Worm (Caenorhabditis elegans) whole organism, L1 larva: Measurements from ENCODE around the gene K02E7.4.

Source experiments
- C16A3.4 ChIP-seq: fragments of 150-350 bp; optimal IDR thresholded peaks from 2 replicates; lab custom pipeline; 2014; ENCODE audit warnings: missing biosample characterization, missing genetic modification characterization
- C34B4.2 ChIP-seq: sonication (generic microtip); optimal IDR thresholded peaks from 2 replicates; lab custom pipeline; 2017; ENCODE audit warnings: mild to moderate bottlenecking, missing genetic modification characterization, missing compliant biosample characterization
- Y116A8C.19 ChIP-seq: sonication (generic microtip); optimal IDR thresholded peaks from 2 replicates; lab custom pipeline; 2016; ENCODE audit warnings: missing compliant biosample characterization, missing genetic modification characterization, borderline replicate concordance
- aha-1 ChIP-seq: fragments of 150-350 bp; optimal IDR thresholded peaks from 2 replicates; lab custom pipeline; 2014; ENCODE audit warnings: missing biosample characterization, missing genetic modification characterization
- ama-1 ChIP-seq: fragments of 150-350 bp; optimal IDR thresholded peaks from 2 replicates; lab custom pipeline; 2014
- blmp-1 ChIP-seq: fragments of 150-350 bp; optimal IDR thresholded peaks from 2 replicates; lab custom pipeline; 2014; ENCODE audit warnings: missing biosample characterization, missing genetic modification characterization
- ceh-63 ChIP-seq: fragments of 200-800 bp; sonication (Bioruptor generic); optimal IDR thresholded peaks from 2 replicates; lab custom pipeline; 2018; ENCODE audit warnings: mild to moderate bottlenecking, missing genetic modification characterization, missing compliant biosample characterization
- ceh-8 ChIP-seq: fragments of 200-800 bp; sonication (Bioruptor generic); optimal IDR thresholded peaks from 2 replicates; lab custom pipeline; 2018; ENCODE audit warnings: mild to moderate bottlenecking, missing genetic modification characterization, moderate library complexity, missing compliant biosample characterization
- ceh-82 ChIP-seq, 3 experiments: fragments of 150-350 bp in 1 of 3; sonication (generic microtip) in 2 of 3; optimal IDR thresholded peaks; 2 replicates each; lab custom pipeline; 2014 to 2017; ENCODE audit warnings: missing biosample characterization in 3 of 3, missing genetic modification characterization in 3 of 3
- ceh-90 ChIP-seq: sonication (generic microtip); optimal IDR thresholded peaks from 2 replicates; lab custom pipeline; 2016; ENCODE audit warnings: missing genetic modification characterization, missing compliant biosample characterization
- ces-1 ChIP-seq: fragments of 150-350 bp; optimal IDR thresholded peaks from 2 replicates; lab custom pipeline; 2014; ENCODE audit warnings: missing biosample characterization, missing genetic modification reagents, missing genetic modification characterization
- dpl-1 ChIP-seq, 3 experiments: fragments of 150-350 bp in 2 of 3; sonication (generic microtip) in 1 of 3; optimal IDR thresholded peaks; 2 replicates each; lab custom pipeline; 2014 to 2017; ENCODE audit warnings: missing biosample characterization in 3 of 3, missing genetic modification characterization in 3 of 3, missing genetic modification reagents in 3 of 3
- dsc-1 ChIP-seq: sonication (generic microtip); optimal IDR thresholded peaks from 2 replicates; lab custom pipeline; 2016; ENCODE audit warnings: mild to moderate bottlenecking, missing genetic modification characterization, missing compliant biosample characterization
- efl-1 ChIP-seq, 4 experiments: fragments of 150-350 bp; optimal IDR thresholded peaks in 3 of 4; peaks in 1 of 4; 1 replicate in 1 of 4; 2 replicates in 3 of 4; lab custom pipeline; 2014; ENCODE audit warnings: missing biosample characterization in 2 of 4, missing genetic modification characterization in 2 of 4, missing genetic modification reagents in 2 of 4
- efl-3 ChIP-seq: fragments of 200-800 bp; sonication (Bioruptor generic); optimal IDR thresholded peaks from 2 replicates; lab custom pipeline; 2018; ENCODE audit warnings: mild to moderate bottlenecking, missing genetic modification characterization, missing compliant biosample characterization
- egl-27 ChIP-seq, 2 experiments: fragments of 150-350 bp in 1 of 2; sonication (generic microtip); optimal IDR thresholded peaks; 3 replicates each; lab custom pipeline; 2017 to 2018; ENCODE audit warnings: missing biosample characterization in 2 of 2, missing genetic modification characterization in 2 of 2, missing genetic modification reagents in 2 of 2
- elt-3 ChIP-seq, 6 experiments: fragments of 150-350 bp in 1 of 6; sonication (generic microtip); optimal IDR thresholded peaks; 2 replicates each; lab custom pipeline; 2017 to 2018; ENCODE audit warnings: missing biosample characterization in 6 of 6, missing genetic modification characterization in 6 of 6, inconsistent platforms in 1 of 6
- fkh-10 ChIP-seq: sonication (generic microtip); optimal IDR thresholded peaks from 2 replicates; lab custom pipeline; 2017; ENCODE audit warnings: missing biosample characterization, missing genetic modification reagents, missing genetic modification characterization
- fkh-4 ChIP-seq: sonication (generic microtip); optimal IDR thresholded peaks from 2 replicates; lab custom pipeline; 2016; ENCODE audit warnings: missing compliant biosample characterization, missing genetic modification characterization, borderline replicate concordance
- grh-1 ChIP-seq: fragments of 200-800 bp; sonication (Bioruptor generic); IDR thresholded peaks from 2 replicates; pipeline ENCODE4 v1.3.6; 2022; ENCODE audit warnings: missing genetic modification reagents, missing genetic modification characterization, missing compliant biosample characterization
- hlh-17 ChIP-seq: fragments of 200-800 bp; sonication (Bioruptor generic); optimal IDR thresholded peaks from 2 replicates; lab custom pipeline; 2018; ENCODE audit warnings: missing genetic modification characterization, mild to moderate bottlenecking, missing compliant biosample characterization, moderate library complexity, borderline replicate concordance
- hpl-2 ChIP-seq: fragments of 150-350 bp; optimal IDR thresholded peaks from 2 replicates; lab custom pipeline; 2014; ENCODE audit warnings: missing biosample characterization, missing genetic modification reagents, missing genetic modification characterization
- isw-1 ChIP-seq: fragments of 200-800 bp; sonication (Bioruptor generic); IDR thresholded peaks from 2 replicates; pipeline ENCODE4 v1.3.6; 2022; ENCODE audit warnings: missing genetic modification characterization, missing compliant biosample characterization
- lin-13 ChIP-seq: fragments of 150-350 bp; optimal IDR thresholded peaks from 2 replicates; lab custom pipeline; 2014; ENCODE audit warnings: missing biosample characterization, missing genetic modification reagents, missing genetic modification characterization
- lin-14 ChIP-seq: fragments of 200-800 bp; sonication (Bioruptor generic); optimal IDR thresholded peaks from 2 replicates; lab custom pipeline; 2018; ENCODE audit warnings: mild to moderate bottlenecking, missing genetic modification characterization, moderate library complexity, missing compliant biosample characterization
- lin-15B ChIP-seq: fragments of 150-350 bp; sonication (generic microtip); optimal IDR thresholded peaks from 3 replicates; lab custom pipeline; 2014; ENCODE audit warnings: missing biosample characterization, missing genetic modification characterization
- lin-39 ChIP-seq: fragments of 150-350 bp; optimal IDR thresholded peaks from 2 replicates; lab custom pipeline; 2014; ENCODE audit warnings: missing biosample characterization, missing genetic modification reagents, missing genetic modification characterization
- lsy-2 ChIP-seq, 2 experiments: fragments of 150-350 bp; optimal IDR thresholded peaks; 2 replicates each; lab custom pipeline; 2014; ENCODE audit warnings: missing biosample characterization in 2 of 2, missing genetic modification characterization in 2 of 2
- mef-2 ChIP-seq: fragments of 150-350 bp; optimal IDR thresholded peaks from 2 replicates; lab custom pipeline; 2014; ENCODE audit warnings: missing biosample characterization, missing genetic modification characterization
- nhr-19 ChIP-seq: fragments of 200-800 bp; sonication (Bioruptor generic); conservative IDR thresholded peaks from 2 replicates; pipeline ENCODE4 v1.3.6; 2022; ENCODE audit warnings: missing genetic modification characterization, missing compliant biosample characterization
- nhr-20 ChIP-seq: sonication (generic microtip); optimal IDR thresholded peaks from 2 replicates; lab custom pipeline; 2016; ENCODE audit warnings: mild to moderate bottlenecking, missing genetic modification characterization, missing compliant biosample characterization
- nhr-47 ChIP-seq: sonication (generic microtip); optimal IDR thresholded peaks from 2 replicates; lab custom pipeline; 2016; ENCODE audit warnings: mild to moderate bottlenecking, missing genetic modification characterization, moderate library complexity, missing compliant biosample characterization
- nhr-71 ChIP-seq: sonication (generic microtip); optimal IDR thresholded peaks from 2 replicates; lab custom pipeline; 2016; ENCODE audit warnings: mild to moderate bottlenecking, missing genetic modification characterization, moderate library complexity, missing compliant biosample characterization
- nhr-77 ChIP-seq: fragments of 150-350 bp; optimal IDR thresholded peaks from 2 replicates; lab custom pipeline; 2014; ENCODE audit warnings: missing biosample characterization, missing genetic modification characterization
- nhr-85 ChIP-seq: sonication (generic microtip); peaks from one replicate; lab custom pipeline; 2016; ENCODE audit warnings: missing genetic modification characterization, inconsistent platforms, missing compliant biosample characterization
- pax-3 ChIP-seq: fragments of 200-800 bp; sonication (Bioruptor generic); optimal IDR thresholded peaks from 2 replicates; lab custom pipeline; 2018; ENCODE audit warnings: mild to moderate bottlenecking, missing genetic modification characterization, moderate library complexity, missing compliant biosample characterization
- rnt-1 ChIP-seq: sonication (generic microtip); optimal IDR thresholded peaks from 2 replicates; lab custom pipeline; 2016; ENCODE audit warnings: mild to moderate bottlenecking, missing genetic modification characterization, moderate library complexity, missing compliant biosample characterization
- snpc-4 ChIP-seq: fragments of 150-350 bp; optimal IDR thresholded peaks from 2 replicates; lab custom pipeline; 2014; ENCODE audit warnings: missing biosample characterization, missing genetic modification characterization
- sptf-1 ChIP-seq: fragments of 150-350 bp; optimal IDR thresholded peaks from 2 replicates; lab custom pipeline; 2014; ENCODE audit warnings: missing biosample characterization, missing genetic modification characterization
- tlp-1 ChIP-seq: fragments of 150-350 bp; optimal IDR thresholded peaks from 2 replicates; lab custom pipeline; 2014; ENCODE audit warnings: missing biosample characterization, missing genetic modification characterization
- unc-30 ChIP-seq: sonication (generic microtip); optimal IDR thresholded peaks from 2 replicates; lab custom pipeline; 2017; ENCODE audit warnings: missing biosample characterization, missing genetic modification characterization
- unc-86 ChIP-seq: sonication (generic microtip); optimal IDR thresholded peaks from 2 replicates; lab custom pipeline; 2016; ENCODE audit warnings: missing genetic modification characterization, missing compliant biosample characterization
- unc-98 ChIP-seq: fragments of 200-800 bp; sonication (Bioruptor generic); IDR thresholded peaks from 2 replicates; pipeline ENCODE4 v1.3.6; 2022; ENCODE audit warnings: missing genetic modification characterization, missing compliant biosample characterization
- vab-15 ChIP-seq: sonication (generic microtip); optimal IDR thresholded peaks from 2 replicates; lab custom pipeline; 2017; ENCODE audit warnings: missing genotype, mild to moderate bottlenecking, missing genetic modification characterization, missing compliant biosample characterization
- xbp-1 ChIP-seq: sonication (generic microtip); optimal IDR thresholded peaks from 2 replicates; lab custom pipeline; 2016; ENCODE audit warnings: missing genetic modification characterization, missing compliant biosample characterization
- zip-4 ChIP-seq: fragments of 200-800 bp; sonication (Bioruptor generic); optimal IDR thresholded peaks from 2 replicates; lab custom pipeline; 2018; ENCODE audit warnings: mild to moderate bottlenecking, missing genetic modification characterization, moderate library complexity, missing compliant biosample characterization
- ztf-11 ChIP-seq, 2 experiments: sonication (generic microtip); optimal IDR thresholded peaks; 2 replicates each; lab custom pipeline; 2016 to 2017; ENCODE audit warnings: missing genetic modification characterization in 2 of 2, missing biosample characterization in 1 of 2, missing compliant biosample characterization in 1 of 2

Gene K02E7.4

DNA sequence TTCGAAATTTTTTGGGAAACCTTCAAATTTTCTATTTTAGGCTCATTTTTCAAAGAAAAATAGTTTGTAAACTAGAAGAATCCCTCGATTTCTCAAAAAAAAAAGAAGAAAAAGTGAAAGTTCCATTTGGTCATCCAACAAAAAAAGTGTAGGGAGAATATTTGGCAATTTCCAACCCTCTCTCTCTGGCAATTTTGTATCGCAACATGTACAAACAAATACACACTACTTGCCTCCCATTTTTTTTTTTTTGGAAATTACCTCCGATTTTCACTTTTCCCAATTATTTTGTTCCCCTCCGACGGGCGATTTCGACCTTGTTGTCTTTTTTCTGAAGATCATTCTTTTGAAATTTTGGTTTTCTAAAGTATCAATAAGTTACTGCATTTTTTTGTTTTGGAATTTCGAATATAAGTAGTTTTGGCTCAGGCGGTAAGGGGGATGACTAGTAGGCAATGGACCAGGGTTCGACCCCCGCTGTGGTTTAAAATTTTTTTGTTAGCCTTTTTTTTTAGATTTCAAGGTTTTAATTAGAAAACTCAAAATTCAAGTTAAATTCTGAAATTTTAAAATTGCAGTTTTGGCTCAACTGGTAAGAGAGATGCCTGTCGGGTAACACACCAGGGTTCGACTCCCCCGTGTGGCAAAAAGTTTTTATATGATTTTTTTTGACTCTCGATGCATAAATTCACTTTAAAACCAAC is 16.5 kb downstream of the K02E7.4 start:
- TF ChIP-seq blmp-1 (tag; lab: Kevin White, UChicago) = peak; percentile 65
- peak; percentile 61 for TF ChIP-seq lin-14 (GFP tag; lab: Kevin White, UChicago)
- no peak for TF ChIP-seq sptf-1
- TF ChIP-seq efl-1 (optimal IDR thresholded peaks at IDR 0.05; lab: Kevin White, UChicago) = no peak
- no peak for TF ChIP-seq efl-1 (GFP tag; optimal IDR thresholded peaks at IDR 0.05 in 1 of 2; lab: Kevin White, UChicago)
- TF ChIP-seq grh-1 (GFP tag; lab: Robert Waterston, UW) = 0 out of 2 replicates have a peak, but pooled peaks have one; percentile 35
- TF ChIP-seq nhr-85 (tag; lab: Kevin White, UChicago) = peak; percentile 81
- peak; percentile 17 to 18 for TF ChIP-seq lsy-2 (tag; optimal IDR thresholded peaks at IDR 0.05; lab: Kevin White, UChicago)
- TF ChIP-seq nhr-20 (tag; lab: Kevin White, UChicago) = peak; percentile 17
- TF ChIP-seq ceh-63 (GFP tag; lab: Kevin White, UChicago) = no peak
- no peak for TF ChIP-seq hlh-17 (GFP tag; lab: Kevin White, UChicago)
- TF ChIP-seq fkh-4 (tag; lab: Kevin White, UChicago) = no peak
- TF ChIP-seq, all 84 proteins: peak for 6

DNA sequence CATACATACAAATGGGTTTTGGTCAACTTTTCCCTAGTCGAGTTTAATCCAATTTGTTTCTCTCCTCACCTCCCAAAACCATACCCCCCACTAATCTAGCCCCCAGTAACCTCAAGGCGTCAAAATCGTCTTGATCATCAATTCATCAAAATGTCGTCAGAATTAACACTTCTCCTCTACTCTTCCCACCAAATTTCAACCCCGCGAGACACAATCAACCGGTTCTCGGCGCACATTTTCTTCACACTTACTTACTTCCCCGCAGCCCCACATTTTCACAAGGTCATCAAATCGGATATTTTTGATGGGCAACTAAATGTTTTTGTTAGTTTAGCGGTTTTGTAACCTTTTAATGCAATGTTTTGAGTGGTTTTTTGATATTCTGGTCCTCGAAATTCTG is 18.5 kb downstream of the K02E7.4 start:
- TF ChIP-seq Y116A8C.19 (tag; lab: Kevin White, UChicago) (no peak), nhr-19 (GFP tag; lab: Robert Waterston, UW) (no peak), nhr-47 (tag; lab: Kevin White, UChicago) (no peak), mef-2 (tag; lab: Kevin White, UChicago) (no peak), C34B4.2 (tag; lab: Kevin White, UChicago) (no peak), fkh-4 (tag; lab: Kevin White, UChicago) (no peak), hpl-2 (GFP tag; lab: Kevin White, UChicago) (no peak), grh-1 (GFP tag; lab: Robert Waterston, UW) (peak; percentile 63), C16A3.4 (tag; lab: Kevin White, UChicago) (no peak), ceh-8 (GFP tag; lab: Kevin White, UChicago) (no peak), nhr-85 (tag; lab: Kevin White, UChicago) (peak; percentile 88), nhr-71 (no peak), elt-3 (tag; optimal IDR thresholded peaks at IDR 0.05; lab: Kevin White, UChicago) (peak in 2 of 6 experiments; percentile 8 to 16), dsc-1 (tag; lab: Kevin White, UChicago) (no peak), egl-27 (tag; optimal IDR thresholded peaks at IDR 0.05; lab: Kevin White, UChicago) (no peak), isw-1 (GFP tag; lab: Robert Waterston, UW) (no peak), lin-15B (tag; lab: Kevin White, UChicago) (no peak), xbp-1 (tag; lab: Kevin White, UChicago) (no peak), dpl-1 (GFP tag; optimal IDR thresholded peaks at IDR 0.05; lab: Kevin White, UChicago) (no peak), tlp-1 (tag; lab: Kevin White, UChicago) (no peak), lin-14 (GFP tag; lab: Kevin White, UChicago) (peak; percentile 70), ces-1 (no peak), fkh-10 (GFP tag; lab: Kevin White, UChicago) (no peak), ceh-82 (tag; optimal IDR thresholded peaks at IDR 0.05; lab: Kevin White, UChicago) (no peak), snpc-4 (tag; lab: Kevin White, UChicago) (peak; percentile 48), lin-13 (GFP tag; lab: Kevin White, UChicago) (peak; percentile 15), ama-1 (lab: Kevin White, UChicago) (no peak), lin-39 (tag; lab: Kevin White, UChicago) (no peak), unc-98 (no peak), lsy-2 (tag; optimal IDR thresholded peaks at IDR 0.05; lab: Kevin White, UChicago) (peak in 1 of 2 experiments; percentile 4), aha-1 (tag; lab: Kevin White, UChicago) (no peak), zip-4 (GFP tag; lab: Kevin White, UChicago) (no peak), nhr-77 (no peak), unc-30 (tag; lab: Kevin White, UChicago) (no peak), sptf-1 (no peak), hlh-17 (GFP tag; lab: Kevin White, UChicago) (no peak), efl-3 (GFP tag; lab: Kevin White, UChicago) (no peak), pax-3 (no peak), ceh-90 (tag; lab: Kevin White, UChicago) (no peak), blmp-1 (tag; lab: Kevin White, UChicago) (peak; percentile 68), ztf-11 (tag; optimal IDR thresholded peaks at IDR 0.05; lab: Kevin White, UChicago) (no peak), vab-15 (tag; lab: Kevin White, UChicago) (peak; percentile 53), unc-86 (tag; lab: Kevin White, UChicago) (no peak), rnt-1 (tag; lab: Kevin White, UChicago) (no peak)
